Worm (Caenorhabditis elegans): ENCODE data around the gene nkb-2.
A peak's percentile ranks its signal among the peaks of the same experiment; 100 is the strongest.

Gene nkb-2

ce11 chrIV:10590649-10591048 is at the start of gene nkb-2, which contains the start of gene C43F9.5:
Gene nkb-2 (plus strand): TSS chrIV:10590925.
Gene C43F9.5 (minus strand): TSS chrIV:10590749.
- TF ChIP-seq fkh-2 (tag; optimal IDR thresholded peaks at IDR 0.05) (no peak), ceh-82 (tag; optimal IDR thresholded peaks at IDR 0.05) (no peak), hmg-11 (tag; optimal IDR thresholded peaks at IDR 0.05) (no peak), nhr-12 (tag; optimal IDR thresholded peaks at IDR 0.05) (no peak), nhr-77 (tag; optimal IDR thresholded peaks at IDR 0.05) (no peak), skn-1 (tag; optimal IDR thresholded peaks at IDR 0.05) (no peak), daf-12 (tag; optimal IDR thresholded peaks at IDR 0.05) (no peak), lin-39 (tag; optimal IDR thresholded peaks at IDR 0.05) (no peak), unc-39 (tag; optimal IDR thresholded peaks at IDR 0.05) (no peak), elt-1 (tag; optimal IDR thresholded peaks at IDR 0.05) (no peak), mdl-1 (tag; optimal IDR thresholded peaks at IDR 0.05) (no peak), nfya-1 (tag; optimal IDR thresholded peaks at IDR 0.05; ENCODE audit: insufficient read depth) (no peak), aly-2 (tag; optimal IDR thresholded peaks at IDR 0.05) (no peak), zag-1 (tag; optimal IDR thresholded peaks at IDR 0.05) (no peak), sea-2 (GFP tag; optimal IDR thresholded peaks at IDR 0.05) (no peak), ceh-9 (tag; optimal IDR thresholded peaks at IDR 0.05) (no peak)

ce11 chrIV:10542283-10542682 is 48.4 kb upstream of the nkb-2 start:
- TF ChIP-seq zag-1 (tag; optimal IDR thresholded peaks at IDR 0.05), result no peak
- TF ChIP-seq elt-2 (tag; optimal IDR thresholded peaks at IDR 0.05), result peak; percentile 54

DNA sequence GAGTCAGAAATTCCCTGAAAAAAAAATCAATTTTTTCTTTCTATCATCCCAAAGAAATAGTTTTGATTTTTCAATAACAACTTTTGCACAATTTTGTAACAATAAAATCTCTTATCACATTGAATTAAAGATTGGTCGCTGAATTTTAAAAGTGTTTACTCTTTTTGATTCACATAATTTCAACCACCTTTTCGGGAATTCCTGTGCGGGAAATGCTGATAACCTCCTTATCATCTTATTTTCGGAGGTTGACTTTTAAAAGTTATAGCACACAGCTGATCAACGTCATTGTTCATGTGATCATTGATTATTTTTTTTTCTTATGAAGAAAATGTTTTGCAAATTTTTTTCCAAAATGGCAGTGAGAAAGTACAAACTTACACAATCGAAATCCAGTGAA is 47.4 kb upstream of the nkb-2 start:
- TF ChIP-seq sea-2 (GFP tag; optimal IDR thresholded peaks at IDR 0.05) (no peak), nhr-12 (tag; optimal IDR thresholded peaks at IDR 0.05) (no peak), nhr-28 (tag; optimal IDR thresholded peaks at IDR 0.05) (no peak), elt-2 (tag; optimal IDR thresholded peaks at IDR 0.05) (peak; percentile 84), nfya-1 (tag; optimal IDR thresholded peaks at IDR 0.05; ENCODE audit: insufficient read depth) (no peak), pqm-1 (tag; optimal IDR thresholded peaks at IDR 0.05) (peak; percentile 76), jun-1 (tag; optimal IDR thresholded peaks at IDR 0.05) (peak; percentile 66), pha-4 (tag; optimal IDR thresholded peaks at IDR 0.05) (peak; percentile 32), ZK546.5 (tag; optimal IDR thresholded peaks at IDR 0.05) (no peak)

- TF ChIP-seq elt-1 (tag; optimal IDR thresholded peaks at IDR 0.05) (no peak), elt-2 (tag; optimal IDR thresholded peaks at IDR 0.05) (peak; percentile 40)
These were observed 45.7 kb upstream of the nkb-2 start, which contains the start of gene T07G12.5 for ce11 chrIV:10545038-10545437. Gene T07G12.5 (minus strand): TSS chrIV:10545138.

DNA sequence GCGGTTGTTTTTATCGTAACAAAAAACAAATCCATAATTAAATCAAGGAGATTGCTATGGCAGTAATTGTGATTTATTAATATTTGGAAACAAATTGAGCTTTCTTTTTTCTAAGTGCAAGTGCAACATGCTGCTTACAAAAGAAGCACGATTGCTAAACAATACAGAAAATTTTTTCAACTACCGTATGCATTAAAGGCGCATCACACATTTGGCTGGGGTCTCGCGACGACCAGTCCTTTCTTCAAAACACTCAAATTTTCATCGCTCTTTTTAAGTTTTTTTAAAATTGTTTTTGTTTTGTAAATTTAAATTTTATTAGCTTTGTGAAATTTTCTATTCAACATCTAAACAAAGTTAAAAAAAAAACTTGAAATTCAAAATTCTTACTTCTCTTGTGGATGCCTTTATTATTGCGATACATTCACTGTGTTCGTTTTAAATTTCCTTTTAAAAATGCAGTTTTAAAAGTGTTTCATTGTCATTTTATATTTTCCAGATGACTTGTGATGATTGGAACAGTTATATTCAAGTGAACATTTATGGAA is 44.1 kb upstream of the nkb-2 start, which contains the start of gene zim-1:
Gene zim-1 (plus strand): TSS at position 498 of the 548 bp plus-strand sequence.
- TF ChIP-seq nhr-76 (tag; optimal IDR thresholded peaks at IDR 0.05) (no peak), lsy-12 (tag; optimal IDR thresholded peaks at IDR 0.05) (no peak), unc-62 (GFP tag; optimal IDR thresholded peaks at IDR 0.05) (no peak), nhr-77 (tag; optimal IDR thresholded peaks at IDR 0.05) (no peak), ceh-16 (tag; optimal IDR thresholded peaks at IDR 0.05) (no peak), sea-2 (GFP tag; optimal IDR thresholded peaks at IDR 0.05) (no peak), aly-2 (tag; optimal IDR thresholded peaks at IDR 0.05) (no peak), nhr-11 (tag; optimal IDR thresholded peaks at IDR 0.05) (no peak), eor-1 (tag; optimal IDR thresholded peaks at IDR 0.05) (no peak), pqm-1 (tag; optimal IDR thresholded peaks at IDR 0.05) (no peak), nhr-67 (tag; optimal IDR thresholded peaks at IDR 0.05) (no peak), mdl-1 (tag; optimal IDR thresholded peaks at IDR 0.05) (no peak), ceh-82 (tag; optimal IDR thresholded peaks at IDR 0.05) (no peak), skn-1 (tag; optimal IDR thresholded peaks at IDR 0.05) (no peak)

DNA sequence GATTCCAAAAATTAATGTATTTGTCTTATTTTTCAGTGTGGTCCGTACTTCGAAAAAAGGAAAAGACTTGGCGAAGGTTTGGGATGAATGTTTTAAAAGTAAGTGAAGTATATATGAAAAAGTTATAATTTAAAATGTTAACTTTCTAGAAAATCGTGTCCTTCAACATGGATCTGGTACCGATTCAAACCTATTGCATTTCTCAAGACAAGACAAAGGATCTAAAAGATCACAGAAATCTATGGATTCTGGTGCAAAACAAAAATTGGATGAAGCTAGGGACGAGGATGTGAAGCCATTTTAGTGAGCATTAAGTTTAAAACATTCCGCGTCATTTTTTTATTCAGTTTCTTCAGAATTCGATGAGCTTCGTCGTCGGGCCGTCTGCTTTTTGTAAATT is 35.8 kb upstream of the nkb-2 start, which contains the start of gene zim-2:
Gene zim-2 (plus strand): TSS at position 301 of the 400 bp plus-strand sequence.
- no peak for TF ChIP-seq ztf-11 (tag; optimal IDR thresholded peaks at IDR 0.05)
- no peak for TF ChIP-seq ceh-9 (tag; optimal IDR thresholded peaks at IDR 0.05)
- no peak for TF ChIP-seq tbx-2 (tag; optimal IDR thresholded peaks at IDR 0.05)
- TF ChIP-seq zag-1 (tag; optimal IDR thresholded peaks at IDR 0.05), result no peak
- TF ChIP-seq mml-1 (tag; optimal IDR thresholded peaks at IDR 0.05), result no peak
- no peak for TF ChIP-seq nhr-67 (tag; optimal IDR thresholded peaks at IDR 0.05)
